Worm (Caenorhabditis elegans) whole organism, early embryonic: ENCODE results near the gene melo-1.

ENCODE experiments used
- B0310.2 ChIP-seq: sonication (generic microtip); optimal IDR thresholded peaks from 2 replicates; lab custom pipeline; 2016; ENCODE audit warnings: mild to moderate bottlenecking, missing genetic modification characterization, missing compliant biosample characterization
- F13C5.2 ChIP-seq: sonication (generic microtip); optimal IDR thresholded peaks from 2 replicates; lab custom pipeline; 2017; ENCODE audit warnings: mild to moderate bottlenecking, missing genetic modification characterization, inconsistent platforms, missing compliant biosample characterization
- aly-1 ChIP-seq: sonication (generic microtip); optimal IDR thresholded peaks from 2 replicates; lab custom pipeline; 2016; ENCODE audit warnings: missing genetic modification characterization, missing compliant biosample characterization
- ama-1 ChIP-seq: fragments of 150-350 bp; optimal IDR thresholded peaks from 2 replicates; lab custom pipeline; 2014
- ceh-13 ChIP-seq: fragments of 200-800 bp; sonication (Bioruptor generic); optimal IDR thresholded peaks from 2 replicates; lab custom pipeline; 2018; ENCODE audit warnings: mild to moderate bottlenecking, missing genetic modification characterization, missing compliant biosample characterization
- ceh-36 ChIP-seq: sonication (generic microtip); optimal IDR thresholded peaks from 2 replicates; lab custom pipeline; 2016; ENCODE audit warnings: missing genetic modification characterization, inconsistent platforms, missing compliant biosample characterization
- ets-7 ChIP-seq: sonication (generic microtip); optimal IDR thresholded peaks from 2 replicates; lab custom pipeline; 2016; ENCODE audit warnings: missing genotype, missing genetic modification characterization, missing compliant biosample characterization
- flt-1 ChIP-seq: fragments of 200-800 bp; sonication (Bioruptor generic); IDR thresholded peaks from 2 replicates; pipeline ENCODE4 v1.3.6; 2022; ENCODE audit warnings: missing genetic modification characterization, missing compliant biosample characterization
- hmbx-1 ChIP-seq: sonication (generic microtip); optimal IDR thresholded peaks from 2 replicates; lab custom pipeline; 2016; ENCODE audit warnings: mild to moderate bottlenecking, missing genetic modification characterization, missing compliant biosample characterization
- hmg-4 ChIP-seq: fragments of 200-800 bp; sonication (Bioruptor generic); optimal IDR thresholded peaks from 2 replicates; lab custom pipeline; 2018; ENCODE audit warnings: mild to moderate bottlenecking, missing genetic modification characterization, missing compliant biosample characterization
- hnd-1 ChIP-seq: sonication (generic microtip); optimal IDR thresholded peaks from 2 replicates; lab custom pipeline; 2016; ENCODE audit warnings: missing genetic modification characterization, missing compliant biosample characterization
- pes-1 ChIP-seq: fragments of 200-800 bp; sonication (Bioruptor generic); IDR thresholded peaks from 2 replicates; pipeline ENCODE4 v1.3.6; 2022; ENCODE audit warnings: missing genetic modification reagents, missing genetic modification characterization, missing compliant biosample characterization
- scrt-1 ChIP-seq: fragments of 200-800 bp; sonication (Bioruptor generic); IDR thresholded peaks from 2 replicates; pipeline ENCODE4 v1.3.6; 2022; ENCODE audit warnings: missing genetic modification characterization, missing compliant biosample characterization
- sea-1 ChIP-seq: fragments of 200-800 bp; sonication (Bioruptor generic); conservative IDR thresholded peaks from 2 replicates; pipeline ENCODE4 v1.3.6; 2022; ENCODE audit warnings: missing genetic modification characterization, missing compliant biosample characterization
- tbx-11 ChIP-seq: fragments of 200-800 bp; sonication (Bioruptor generic); IDR thresholded peaks from 2 replicates; pipeline ENCODE4 v1.3.6; 2022; ENCODE audit warnings: missing genetic modification characterization, missing compliant biosample characterization
- tbx-37 ChIP-seq: fragments of 200-800 bp; sonication (Bioruptor generic); conservative IDR thresholded peaks from 2 replicates; pipeline ENCODE4 v1.3.6; 2022; ENCODE audit warnings: missing genetic modification reagents, missing genetic modification characterization, missing compliant biosample characterization
- tra-4 ChIP-seq: sonication (generic microtip); optimal IDR thresholded peaks from 2 replicates; lab custom pipeline; 2017; ENCODE audit warnings: missing genetic modification characterization, missing compliant biosample characterization

melo-1 gene

ce11 chrIV:14786374-14787136 is at the start of gene melo-1:
Gene melo-1 (plus strand): TSS chrIV:14787031.
- no peak for TF ChIP-seq hmbx-1 (tag; lab: Kevin White, UChicago)
- TF ChIP-seq hnd-1 = no peak
- no peak for TF ChIP-seq F13C5.2 (tag; lab: Kevin White, UChicago)

- no peak for TF ChIP-seq F13C5.2 (tag; lab: Kevin White, UChicago)
- TF ChIP-seq ceh-36 = no peak
- no peak for TF ChIP-seq ceh-13 (GFP tag; lab: Kevin White, UChicago)
- TF ChIP-seq tbx-37 (GFP tag; lab: Robert Waterston, UW) = no peak
- TF ChIP-seq hmbx-1 (tag; lab: Kevin White, UChicago) = no peak
- TF ChIP-seq pes-1 (GFP tag; lab: Robert Waterston, UW) = no peak
- TF ChIP-seq tra-4 (tag; lab: Kevin White, UChicago) = no peak
- no peak for TF ChIP-seq B0310.2
- no peak for TF ChIP-seq tbx-11 (GFP tag; lab: Robert Waterston, UW)
- no peak for TF ChIP-seq flt-1 (GFP tag; lab: Robert Waterston, UW)
- TF ChIP-seq scrt-1 = no peak
- TF ChIP-seq ama-1 (lab: Kevin White, UChicago) = no peak
- no peak for TF ChIP-seq hnd-1
These were observed 44.9 kb upstream of the melo-1 start for ce11 chrIV:14741926-14742325.

ce11 chrIV:14754912-14755311 is 31.9 kb upstream of the melo-1 start, which contains the start of gene Y57G11C.499:
Gene Y57G11C.499 (minus strand): TSS chrIV:14754934.
- no peak for TF ChIP-seq B0310.2
- no peak for TF ChIP-seq tra-4 (tag; lab: Kevin White, UChicago)
- no peak for TF ChIP-seq tbx-37 (GFP tag; lab: Robert Waterston, UW)
- TF ChIP-seq F13C5.2 (tag; lab: Kevin White, UChicago) = no peak
- no peak for TF ChIP-seq pes-1 (GFP tag; lab: Robert Waterston, UW)
- TF ChIP-seq ceh-13 (GFP tag; lab: Kevin White, UChicago) = no peak
- no peak for TF ChIP-seq ets-7
- no peak for TF ChIP-seq sea-1
- no peak for TF ChIP-seq ceh-36
- no peak for TF ChIP-seq ama-1 (lab: Kevin White, UChicago)
- TF ChIP-seq hmbx-1 (tag; lab: Kevin White, UChicago) = no peak

- TF ChIP-seq hnd-1 = no peak
- no peak for TF ChIP-seq scrt-1
- no peak for TF ChIP-seq aly-1 (tag; lab: Kevin White, UChicago)
- TF ChIP-seq hmbx-1 (tag; lab: Kevin White, UChicago) = no peak
- TF ChIP-seq sea-1 = no peak
- no peak for TF ChIP-seq ama-1 (lab: Kevin White, UChicago)
- TF ChIP-seq F13C5.2 (tag; lab: Kevin White, UChicago) = no peak
These were observed 29.0 kb upstream of the melo-1 start for ce11 chrIV:14757786-14758185.

DNA sequence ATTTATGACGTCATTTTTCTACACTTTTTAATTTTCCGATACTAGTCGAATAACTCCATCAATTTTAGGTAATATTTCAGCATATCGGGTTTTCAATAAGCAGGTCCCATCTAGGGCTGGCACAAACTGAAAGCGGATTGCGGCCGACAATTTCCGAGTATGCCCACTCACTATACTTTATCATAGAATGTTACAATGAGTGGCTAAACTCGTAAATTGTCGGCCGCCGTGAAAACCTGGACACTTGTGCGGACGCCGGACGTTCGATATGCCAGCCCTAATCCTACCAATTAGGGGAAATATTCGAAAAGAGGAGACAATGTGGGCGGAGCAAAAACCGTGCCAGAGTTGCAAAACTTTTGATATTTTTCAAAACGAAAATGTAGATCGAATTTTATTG is 27.2 kb upstream of the melo-1 start:
- TF ChIP-seq sea-1 (no peak), ceh-36 (no peak), aly-1 (tag; lab: Kevin White, UChicago) (no peak), ceh-13 (GFP tag; lab: Kevin White, UChicago) (no peak), hnd-1 (no peak), scrt-1 (no peak), pes-1 (GFP tag; lab: Robert Waterston, UW) (no peak), tbx-37 (GFP tag; lab: Robert Waterston, UW) (no peak), flt-1 (GFP tag; lab: Robert Waterston, UW) (no peak), hmg-4 (GFP tag; lab: Kevin White, UChicago) (no peak), tbx-11 (GFP tag; lab: Robert Waterston, UW) (no peak), B0310.2 (no peak), F13C5.2 (tag; lab: Kevin White, UChicago) (no peak), tra-4 (tag; lab: Kevin White, UChicago) (no peak)

DNA sequence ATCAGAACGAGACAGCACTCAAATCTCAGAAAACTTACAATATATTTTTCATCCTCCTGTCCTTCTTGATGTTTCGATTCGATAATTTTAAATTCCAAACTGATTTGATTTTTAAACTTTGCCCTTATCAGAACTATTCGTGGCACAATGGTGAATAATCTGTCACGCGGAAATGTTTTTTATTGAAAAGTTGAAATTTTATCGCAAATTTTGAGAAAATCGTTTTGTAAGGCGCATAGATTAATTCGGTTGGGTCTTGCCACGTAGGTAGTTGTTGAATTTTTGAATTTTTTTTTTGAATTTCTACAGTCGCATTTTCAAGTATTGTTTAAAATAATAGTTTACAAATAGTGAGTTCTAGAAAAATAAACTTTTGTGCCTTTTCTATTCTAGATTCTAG is 26.0 kb upstream of the melo-1 start, which contains the start of gene ptp-5.2:
Gene ptp-5.2, minus strand, starts transcription at position 101 of the 400 bp plus-strand sequence.
- TF ChIP-seq ceh-36 (no peak), pes-1 (GFP tag; lab: Robert Waterston, UW) (no peak), hmbx-1 (tag; lab: Kevin White, UChicago) (no peak), ama-1 (lab: Kevin White, UChicago) (no peak), scrt-1 (no peak), B0310.2 (no peak), sea-1 (no peak), tbx-11 (GFP tag; lab: Robert Waterston, UW) (no peak), F13C5.2 (tag; lab: Kevin White, UChicago) (no peak), hnd-1 (no peak), flt-1 (GFP tag; lab: Robert Waterston, UW) (no peak), ceh-13 (GFP tag; lab: Kevin White, UChicago) (no peak)

DNA sequence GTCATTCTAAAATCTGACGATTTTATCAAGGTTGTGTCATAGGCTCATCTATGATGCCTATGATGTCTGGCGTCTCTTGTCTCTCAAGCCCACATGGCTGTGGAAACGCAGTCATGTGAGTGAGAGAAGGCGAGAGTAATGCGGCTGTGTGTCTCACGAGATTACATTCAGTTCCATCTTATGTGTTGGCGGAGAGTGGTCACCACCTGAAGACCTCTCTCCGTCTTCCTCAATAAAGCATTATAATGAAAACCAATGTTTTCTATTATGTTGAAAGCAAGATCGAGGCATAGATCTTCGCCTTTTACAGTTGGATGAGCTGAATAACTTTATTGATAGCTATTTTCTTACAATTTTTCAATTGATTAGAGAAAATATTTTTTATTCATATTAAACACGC is 23.5 kb upstream of the melo-1 start:
- TF ChIP-seq F13C5.2 (tag; lab: Kevin White, UChicago) = peak; percentile 7

DNA sequence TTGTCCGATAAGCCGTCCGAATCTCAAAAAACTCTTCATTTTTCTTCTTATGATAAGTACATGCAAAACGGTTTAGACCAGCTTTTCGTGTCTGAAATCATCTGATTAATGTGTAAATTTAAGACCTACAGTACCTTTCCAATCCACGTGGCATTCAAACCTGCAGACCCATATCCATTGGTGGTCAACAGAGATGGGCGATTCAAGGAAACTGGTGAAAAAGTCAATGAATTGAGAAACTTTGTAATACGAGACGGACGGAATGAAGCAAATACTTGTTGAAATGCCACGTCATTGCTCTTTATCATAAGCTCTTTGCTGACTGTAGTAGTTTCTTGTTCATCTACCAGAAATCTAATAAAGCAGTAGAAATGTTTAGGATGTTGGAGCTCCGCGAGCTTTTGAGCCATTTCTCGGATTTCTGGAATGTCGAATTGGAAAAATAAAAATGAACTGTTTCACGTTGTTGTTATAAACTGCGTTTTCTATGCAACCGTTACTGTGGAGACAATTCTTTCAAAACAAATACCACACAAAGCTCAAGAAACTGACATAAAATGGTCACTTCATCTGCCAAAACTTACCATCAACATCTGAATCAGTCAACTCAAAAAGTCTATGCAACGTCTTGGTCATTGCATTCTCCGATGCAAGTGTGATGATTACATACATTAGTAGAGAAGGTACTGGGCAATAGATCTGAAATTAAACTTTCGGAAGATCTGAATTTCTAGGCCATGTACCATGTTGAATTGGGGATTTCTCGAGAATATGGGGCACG is 22.7 kb upstream of the melo-1 start:
- TF ChIP-seq tra-4 (tag; lab: Kevin White, UChicago) (no peak), scrt-1 (no peak), sea-1 (no peak), hnd-1 (no peak), ets-7 (no peak), ceh-13 (GFP tag; lab: Kevin White, UChicago) (no peak), hmg-4 (GFP tag; lab: Kevin White, UChicago) (no peak), hmbx-1 (tag; lab: Kevin White, UChicago) (no peak), aly-1 (tag; lab: Kevin White, UChicago) (no peak), F13C5.2 (tag; lab: Kevin White, UChicago) (no peak), ceh-36 (no peak), tbx-37 (GFP tag; lab: Robert Waterston, UW) (no peak), ama-1 (lab: Kevin White, UChicago) (no peak), tbx-11 (GFP tag; lab: Robert Waterston, UW) (no peak), B0310.2 (no peak), flt-1 (GFP tag; lab: Robert Waterston, UW) (no peak), pes-1 (GFP tag; lab: Robert Waterston, UW) (no peak)
